Fruit fly (Drosophila melanogaster): Measurements from ENCODE around the gene CG10663.

dm6 chr3L:12495312-12495725, 10.5 kb upstream of the CG10663 start:
- TF ChIP-seq CTCF (optimal IDR thresholded peaks at IDR 0.05) (no peak), CG8478 (optimal IDR thresholded peaks at IDR 0.05) (no peak)
